Fruit fly (Drosophila melanogaster) whole organism, prepupa: ENCODE results near the gene CG10562.
A peak's percentile ranks its signal among the peaks of the same experiment; 100 is the strongest.

Experiments
- Blimp-1 ChIP-seq: fragments of 200-800 bp; sonication (Bioruptor generic); optimal IDR thresholded peaks from 3 replicates; lab custom pipeline; 2017; ENCODE audit warnings: missing biosample characterization, missing genetic modification characterization, mild to moderate bottlenecking, moderate library complexity, missing genetic modification reagents
- CG10631 ChIP-seq: fragments of 200-800 bp; sonication (Bioruptor generic); optimal IDR thresholded peaks from 2 replicates; lab custom pipeline; 2016; ENCODE audit warnings: missing biosample characterization, missing genetic modification characterization
- CG10669 ChIP-seq: fragments of 200-800 bp; sonication (Bioruptor generic); optimal IDR thresholded peaks from 3 replicates; lab custom pipeline; 2018; ENCODE audit warnings: missing biosample characterization, mild to moderate bottlenecking, missing genetic modification characterization, moderate library complexity
- CG11762 ChIP-seq: fragments of 200-800 bp; sonication (Bioruptor generic); optimal IDR thresholded peaks from 3 replicates; lab custom pipeline; 2016; ENCODE audit warnings: missing biosample characterization, missing genetic modification characterization; ENCODE audit not compliant: insufficient read depth
- CG11902 ChIP-seq: fragments of 200-800 bp; sonication (Bioruptor generic); optimal IDR thresholded peaks from 3 replicates; lab custom pipeline; 2016; ENCODE audit warnings: missing biosample characterization, missing genetic modification characterization
- CG16779 ChIP-seq: fragments of 200-800 bp; sonication (Bioruptor generic); optimal IDR thresholded peaks from 3 replicates; lab custom pipeline; 2017; ENCODE audit warnings: missing biosample characterization, mild to moderate bottlenecking, missing genetic modification characterization
- CG31627 ChIP-seq: fragments of 200-800 bp; sonication (Bioruptor generic); optimal IDR thresholded peaks from 3 replicates; lab custom pipeline; 2016; ENCODE audit warnings: missing biosample characterization, missing genetic modification characterization
- CG34406 ChIP-seq: fragments of 200-800 bp; sonication (Bioruptor generic); optimal IDR thresholded peaks from 3 replicates; lab custom pipeline; 2016; ENCODE audit warnings: missing biosample characterization, missing genetic modification characterization
- CG3919 ChIP-seq: fragments of 200-800 bp; sonication (Bioruptor generic); optimal IDR thresholded peaks from 3 replicates; lab custom pipeline; 2016; ENCODE audit warnings: missing biosample characterization, missing genetic modification characterization
- CG6276 ChIP-seq: fragments of 200-800 bp; sonication (Bioruptor generic); optimal IDR thresholded peaks from 2 replicates; lab custom pipeline; 2017; ENCODE audit warnings: missing biosample characterization, mild to moderate bottlenecking, missing genetic modification characterization
- CG6792 ChIP-seq: fragments of 200-800 bp; sonication (Bioruptor generic); optimal IDR thresholded peaks from 3 replicates; lab custom pipeline; 2016; ENCODE audit warnings: missing biosample characterization, missing genetic modification characterization
- CG6808 ChIP-seq: fragments of 200-800 bp; sonication (Bioruptor generic); optimal IDR thresholded peaks from 3 replicates; lab custom pipeline; 2017; ENCODE audit warnings: missing biosample characterization, missing genetic modification characterization, mild to moderate bottlenecking, moderate library complexity, missing genetic modification reagents
- CG6854 ChIP-seq: fragments of 200-800 bp; sonication (Bioruptor generic); optimal IDR thresholded peaks from 2 replicates; lab custom pipeline; 2017; ENCODE audit warnings: missing biosample characterization, mild to moderate bottlenecking, missing genetic modification characterization
- CG8319 ChIP-seq: fragments of 200-800 bp; sonication (Bioruptor generic); optimal IDR thresholded peaks from 3 replicates; lab custom pipeline; 2016; ENCODE audit warnings: missing biosample characterization, missing genetic modification characterization
- CG8632 ChIP-seq: fragments of 200-800 bp; sonication (Bioruptor generic); optimal IDR thresholded peaks from 3 replicates; lab custom pipeline; 2016; ENCODE audit warnings: missing biosample characterization, missing genetic modification characterization
- Eip75B ChIP-seq: fragments of 200-800 bp; sonication (Bioruptor generic); optimal IDR thresholded peaks from 3 replicates; lab custom pipeline; 2016; ENCODE audit warnings: missing biosample characterization, missing genetic modification characterization
- Eip78C ChIP-seq: fragments of 200-800 bp; sonication (Bioruptor generic); peaks from one replicate; lab custom pipeline; 2016; ENCODE audit warnings: missing biosample characterization, missing genetic modification characterization
- Ets21C ChIP-seq: fragments of 200-800 bp; sonication (Bioruptor generic); optimal IDR thresholded peaks from 3 replicates; lab custom pipeline; 2016; ENCODE audit warnings: missing biosample characterization, missing genetic modification characterization
- Hr38 ChIP-seq: sonication (Bioruptor generic); optimal IDR thresholded peaks from 2 replicates; lab custom pipeline; 2016; ENCODE audit warnings: missing biosample characterization, missing genetic modification characterization
- Hr39 ChIP-seq: fragments of 200-800 bp; sonication (Bioruptor generic); optimal IDR thresholded peaks from 2 replicates; lab custom pipeline; 2016; ENCODE audit warnings: missing biosample characterization, missing genetic modification characterization
- Lpt ChIP-seq: fragments of 200-800 bp; sonication (Bioruptor generic); optimal IDR thresholded peaks from 3 replicates; lab custom pipeline; 2016; ENCODE audit warnings: missing biosample characterization, missing genetic modification characterization
- Met ChIP-seq: fragments of 200-800 bp; sonication (Bioruptor generic); optimal IDR thresholded peaks from 3 replicates; lab custom pipeline; 2016; ENCODE audit warnings: missing biosample characterization, missing genetic modification characterization
- OdsH ChIP-seq: fragments of 200-800 bp; sonication (Bioruptor generic); optimal IDR thresholded peaks from 3 replicates; lab custom pipeline; 2016; ENCODE audit warnings: missing biosample characterization, missing genetic modification characterization
- Smox ChIP-seq: fragments of 200-800 bp; sonication (Bioruptor generic); optimal IDR thresholded peaks from 3 replicates; lab custom pipeline; 2016; ENCODE audit warnings: missing biosample characterization, missing genetic modification characterization
- Sox102F ChIP-seq: fragments of 200-800 bp; sonication (Bioruptor generic); optimal IDR thresholded peaks from 2 replicates; lab custom pipeline; 2016; ENCODE audit warnings: missing biosample characterization, mild to moderate bottlenecking, missing genetic modification characterization
- Sox14 ChIP-seq: fragments of 200-800 bp; sonication (Bioruptor generic); optimal IDR thresholded peaks from 3 replicates; lab custom pipeline; 2016; ENCODE audit warnings: missing biosample characterization, missing genetic modification characterization
- acj6 ChIP-seq: fragments of 200-800 bp; sonication (Bioruptor generic); optimal IDR thresholded peaks from 3 replicates; lab custom pipeline; 2016; ENCODE audit warnings: missing biosample characterization, missing genetic modification characterization
- cyc ChIP-seq: fragments of 200-800 bp; sonication (Bioruptor generic); optimal IDR thresholded peaks from 3 replicates; lab custom pipeline; 2016; ENCODE audit warnings: missing biosample characterization, missing genetic modification characterization
- dsx ChIP-seq: fragments of 200-800 bp; optimal IDR thresholded peaks from 3 replicates; lab custom pipeline; 2019; ENCODE audit warnings: missing biosample characterization, mild to moderate bottlenecking, missing genetic modification characterization, moderate library complexity; ENCODE audit not compliant: poor library complexity, severe bottlenecking
- eg ChIP-seq: fragments of 200-800 bp; sonication (Bioruptor generic); IDR thresholded peaks from 3 replicates; pipeline ENCODE4 v1.3.6; 2022; ENCODE audit warnings: missing biosample characterization, missing genetic modification characterization
- esn ChIP-seq: fragments of 200-800 bp; sonication (Bioruptor generic); optimal IDR thresholded peaks from 2 replicates; lab custom pipeline; 2016; ENCODE audit warnings: missing biosample characterization, mild to moderate bottlenecking, missing genetic modification characterization, moderate library complexity
- fd59A ChIP-seq: fragments of 200-800 bp; sonication (Bioruptor generic); optimal IDR thresholded peaks from 2 replicates; lab custom pipeline; 2017; ENCODE audit warnings: missing biosample characterization, mild to moderate bottlenecking, missing genetic modification characterization, missing genetic modification reagents
- fkh ChIP-seq: fragments of 200-800 bp; sonication (Bioruptor generic); optimal IDR thresholded peaks from 3 replicates; lab custom pipeline; 2017; ENCODE audit warnings: missing biosample characterization, mild to moderate bottlenecking, missing genetic modification characterization, moderate library complexity
- salr ChIP-seq, 2 experiments: fragments of 200-800 bp; sonication (Bioruptor generic); optimal IDR thresholded peaks; 3 replicates each; lab custom pipeline; 2016 to 2018; ENCODE audit warnings: missing biosample characterization in 2 of 2, missing genetic modification characterization in 2 of 2, mild to moderate bottlenecking in 1 of 2
- spab ChIP-seq: fragments of 200-800 bp; sonication (Bioruptor generic); optimal IDR thresholded peaks from 2 replicates; lab custom pipeline; 2017; ENCODE audit warnings: missing biosample characterization, mild to moderate bottlenecking, missing genetic modification characterization, missing genetic modification reagents
- svp ChIP-seq: fragments of 200-800 bp; sonication (Bioruptor generic); peaks from one replicate; lab custom pipeline; 2016; ENCODE audit warnings: missing biosample characterization, missing genetic modification characterization
- vri ChIP-seq: fragments of 200-800 bp; sonication (Bioruptor generic); optimal IDR thresholded peaks from 3 replicates; lab custom pipeline; 2016; ENCODE audit warnings: missing biosample characterization, mild to moderate bottlenecking, missing genetic modification characterization

The CG10562 gene

DNA sequence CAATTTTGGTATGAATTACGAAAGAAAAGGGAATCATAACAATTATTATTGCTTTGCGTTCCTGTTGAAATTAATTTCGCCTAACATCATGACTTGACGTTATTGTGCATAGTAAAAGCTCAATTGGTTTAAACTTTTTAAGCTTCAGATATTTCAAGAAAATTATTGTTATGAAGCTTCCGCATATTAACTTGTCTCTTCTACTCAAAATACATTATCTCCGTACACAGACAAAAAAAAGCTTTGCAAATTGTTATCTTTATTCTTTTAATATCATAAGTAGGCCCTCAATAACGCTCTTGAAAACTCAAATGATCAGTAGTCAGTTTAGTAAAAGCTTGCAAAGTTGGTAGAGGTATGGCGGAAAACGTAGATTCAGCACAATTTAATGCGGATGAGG is 35.4 kb downstream of the CG10562 start, which contains the start of gene CG13658:
Gene CG13658, plus strand, starts transcription at position 347 of the 400 bp plus-strand sequence.
- TF ChIP-seq CG10669 (GFP tag; lab: Kevin White, UChicago) (no peak), eg (GFP tag; lab: Robert Waterston, UW) (no peak), Eip75B (GFP tag; lab: Kevin White, UChicago) (no peak), CG6276 (no peak), Lpt (GFP tag; lab: Kevin White, UChicago) (no peak), spab (GFP tag; lab: Kevin White, UChicago) (no peak), CG31627 (GFP tag; lab: Kevin White, UChicago) (no peak), CG8319 (GFP tag; lab: Kevin White, UChicago) (no peak), Smox (GFP tag; lab: Kevin White, UChicago) (no peak), cyc (GFP tag; lab: Kevin White, UChicago) (no peak), OdsH (GFP tag; lab: Kevin White, UChicago) (no peak), CG6792 (GFP tag; lab: Kevin White, UChicago) (no peak), Hr39 (GFP tag; lab: Kevin White, UChicago) (no peak), CG6854 (no peak), CG8632 (GFP tag; lab: Kevin White, UChicago) (no peak)

DNA sequence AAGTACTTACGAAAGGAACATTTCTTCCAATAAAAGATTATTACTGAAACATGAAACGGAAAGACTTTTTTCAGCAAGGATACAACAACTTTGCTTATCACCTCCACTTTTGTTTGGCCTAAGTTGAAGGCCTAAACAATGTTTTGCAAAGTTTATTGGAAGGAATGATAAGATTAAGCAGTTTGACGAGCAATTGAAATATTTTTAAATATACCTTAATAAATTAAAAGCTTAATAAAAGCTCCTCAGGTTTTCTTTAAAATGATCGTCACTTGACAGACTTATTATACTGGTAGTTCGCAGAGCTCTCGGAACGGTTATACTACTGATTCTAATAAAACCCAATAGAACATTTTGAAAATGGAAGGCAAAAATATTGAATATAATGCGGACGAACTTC is 37.4 kb downstream of the CG10562 start, which contains the start of gene CG31104:
Gene CG31104, plus strand, starts transcription at position 301 of the 400 bp plus-strand sequence.
- TF ChIP-seq CG8319 (GFP tag; lab: Kevin White, UChicago), result no peak
- no peak for TF ChIP-seq CG34406 (GFP tag; lab: Kevin White, UChicago)
- TF ChIP-seq svp (GFP tag; lab: Kevin White, UChicago), result no peak
- no peak for TF ChIP-seq Met (GFP tag; lab: Kevin White, UChicago)
- TF ChIP-seq vri (GFP tag; lab: Kevin White, UChicago), result no peak
- TF ChIP-seq Sox102F (GFP tag; lab: Kevin White, UChicago), result no peak
- TF ChIP-seq Hr38, result no peak
- TF ChIP-seq Ets21C (GFP tag; lab: Kevin White, UChicago), result no peak
- no peak for TF ChIP-seq Blimp-1
- TF ChIP-seq CG10669 (GFP tag; lab: Kevin White, UChicago), result no peak
- TF ChIP-seq fd59A (GFP tag; lab: Kevin White, UChicago), result no peak
- TF ChIP-seq CG16779 (tag; lab: Kevin White, UChicago), result no peak
- TF ChIP-seq CG31627 (GFP tag; lab: Kevin White, UChicago), result no peak
- TF ChIP-seq dsx (GFP tag; lab: Kevin White, UChicago), result no peak
- TF ChIP-seq acj6 (GFP tag; lab: Kevin White, UChicago), result no peak
- TF ChIP-seq CG6808 (GFP tag; lab: Kevin White, UChicago), result no peak
- TF ChIP-seq CG11902 (GFP tag; lab: Kevin White, UChicago), result no peak
- TF ChIP-seq CG10631 (GFP tag; lab: Kevin White, UChicago), result no peak
- TF ChIP-seq salr (GFP tag; optimal IDR thresholded peaks at IDR 0.05; lab: Kevin White, UChicago), result no peak
- no peak for TF ChIP-seq CG6854

DNA sequence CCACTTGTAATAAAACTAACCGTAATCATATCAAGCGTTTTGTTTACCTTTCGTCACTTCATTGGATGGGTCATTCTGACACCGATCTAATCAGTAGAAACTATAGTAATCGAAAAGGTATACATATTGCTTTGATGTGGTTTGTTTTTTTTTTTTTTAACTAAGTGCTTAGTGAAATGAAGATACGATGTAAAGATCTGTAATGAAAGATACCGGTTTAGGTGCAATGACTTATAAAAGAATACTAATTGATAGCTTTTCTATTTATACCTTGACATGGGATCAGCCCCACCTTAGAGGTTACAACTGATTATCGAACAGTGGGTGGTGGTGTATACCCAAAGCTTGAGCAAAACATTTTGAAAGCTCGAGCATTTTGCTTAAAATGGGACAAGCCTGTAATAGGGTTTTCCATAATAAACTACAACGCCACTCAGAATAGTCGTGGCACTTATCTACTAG is 39.3 kb downstream of the CG10562 start, which contains the start of gene CG31300:
Gene CG31300, plus strand, starts transcription at position 412 of the 462 bp plus-strand sequence.
- TF ChIP-seq CG11762 (no peak), Sox14 (GFP tag; lab: Kevin White, UChicago) (no peak), fd59A (GFP tag; lab: Kevin White, UChicago) (no peak), esn (GFP tag; lab: Kevin White, UChicago) (no peak), CG10631 (GFP tag; lab: Kevin White, UChicago) (no peak)

DNA sequence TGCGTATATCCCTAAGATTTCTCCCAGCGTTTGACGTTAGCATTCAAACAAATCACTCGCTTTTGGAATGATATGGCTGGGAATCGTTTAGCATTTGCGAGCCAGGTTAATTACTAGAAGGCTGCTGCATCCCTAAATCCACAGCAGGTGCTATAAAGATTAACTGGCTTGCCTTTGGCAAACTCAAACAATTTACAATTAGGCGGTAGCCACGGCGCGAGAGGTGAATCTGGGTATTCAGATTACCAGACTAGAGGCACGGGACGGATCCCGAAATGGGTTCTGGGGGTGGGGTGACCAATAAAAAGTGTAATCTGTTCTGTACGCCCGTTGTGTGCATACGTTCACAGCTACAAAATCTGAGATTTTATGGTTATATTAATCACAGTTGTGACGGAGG is 41.4 kb downstream of the CG10562 start, which contains the start of gene CG11892:
Gene CG11892, plus strand, starts transcription at position 384 of the 400 bp plus-strand sequence.
- TF ChIP-seq Sox102F (GFP tag; lab: Kevin White, UChicago) (peak; percentile 23), CG3919 (GFP tag; lab: Kevin White, UChicago) (no peak), Eip78C (no peak), fkh (peak; percentile 90), vri (GFP tag; lab: Kevin White, UChicago) (peak; percentile 46), svp (GFP tag; lab: Kevin White, UChicago) (peak; percentile 46), Smox (GFP tag; lab: Kevin White, UChicago) (no peak)
